Worm (Caenorhabditis elegans): ENCODE measurements around the gene F58A4.1.

The F58A4.1 gene

ce11 chrIII:9629855-9630254 is 31.6 kb downstream of the F58A4.1 start, which contains the start of gene rpac-19 (continued):
- TF ChIP-seq hmg-20 (GFP tag; IDR thresholded peaks at IDR 0.05), result no peak
- TF ChIP-seq C17E4.6 (GFP tag; IDR thresholded peaks at IDR 0.05), result peak; percentile 48; the same call in 1 of the 2 replicates
- peak; percentile 37 for TF ChIP-seq gei-17 (GFP tag; optimal IDR thresholded peaks at IDR 0.05)
- peak; percentile 38 for TF ChIP-seq F22D6.2 (tag; optimal IDR thresholded peaks at IDR 0.05)
- TF ChIP-seq xnd-1 (tag; optimal IDR thresholded peaks at IDR 0.05), result peak; percentile 58
- no peak for TF ChIP-seq B0261.1 (tag; optimal IDR thresholded peaks at IDR 0.05)
- no peak for TF ChIP-seq fkh-3 (tag; optimal IDR thresholded peaks at IDR 0.05)

DNA sequence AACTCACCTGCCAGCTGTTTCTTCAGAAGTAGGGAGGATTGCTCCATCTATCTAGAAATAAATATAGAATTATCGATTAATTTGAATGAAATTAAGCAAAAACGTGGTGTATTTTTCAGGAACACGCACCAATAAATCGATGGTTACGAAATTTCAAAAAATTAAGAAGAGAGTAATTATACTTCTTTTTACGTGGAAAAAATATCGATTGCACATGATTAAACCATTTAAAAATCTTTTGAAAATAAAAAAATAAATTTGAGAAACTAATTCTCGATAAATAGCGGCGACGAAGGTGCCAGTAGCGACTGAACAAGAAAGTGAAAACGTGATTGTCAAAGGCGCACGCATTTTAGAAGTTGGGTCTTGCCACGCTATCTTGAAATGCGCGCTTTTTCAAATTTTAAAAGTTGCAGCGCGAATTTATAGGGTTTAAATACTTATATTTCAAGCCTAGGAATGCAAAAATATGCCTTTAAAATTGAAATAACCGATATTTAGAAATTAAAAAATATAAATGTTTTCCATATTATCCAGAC is 32.9 kb downstream of the F58A4.1 start, which contains the start of gene ubc-7:
Gene ubc-7, minus strand, starts transcription at position 51 of the 539 bp plus-strand sequence.
- TF ChIP-seq snpc-3.4 (tag; optimal IDR thresholded peaks at IDR 0.05), result peak; percentile 71
- TF ChIP-seq lin-40 (tag; optimal IDR thresholded peaks at IDR 0.05), result peak; percentile 52
- TF ChIP-seq madf-8 (GFP tag; conservative IDR thresholded peaks at IDR 0.05), result peak; percentile 92
- TF ChIP-seq atf-7 (tag; optimal IDR thresholded peaks at IDR 0.05), result peak; percentile 23
- TF ChIP-seq hmg-20 (GFP tag; IDR thresholded peaks at IDR 0.05), result no peak
- TF ChIP-seq chd-7 (tag; optimal IDR thresholded peaks at IDR 0.05), result no peak
- peak; percentile 97 for TF ChIP-seq F33H1.4 (GFP tag; IDR thresholded peaks at IDR 0.05)
- no peak for TF ChIP-seq cebp-1 (GFP tag; IDR thresholded peaks at IDR 0.05)
- TF ChIP-seq cebp-1 (tag; optimal IDR thresholded peaks at IDR 0.05), result peak; percentile 71
- peak; percentile 68 for TF ChIP-seq F23B12.7 (tag; optimal IDR thresholded peaks at IDR 0.05; ENCODE audit: insufficient read depth)
- TF ChIP-seq let-526 (GFP tag; IDR thresholded peaks at IDR 0.05), result 0 out of 2 replicates have a peak, but pooled peaks have one; percentile 6
- TF ChIP-seq nfyb-1 (GFP tag; IDR thresholded peaks at IDR 0.05), result peak; percentile 43; the same call in 1 of the 2 replicates
- TF ChIP-seq B0019.2 (GFP tag; conservative IDR thresholded peaks at IDR 0.05), result 0 out of 2 replicates have a peak, but pooled peaks have one; percentile 3
- TF ChIP-seq F57A8.1 (GFP tag; optimal IDR thresholded peaks at IDR 0.05), result no peak
- TF ChIP-seq lin-54 (GFP tag; optimal IDR thresholded peaks at IDR 0.05), result peak; percentile 95
- peak; percentile 30; the same call in 1 of the 2 replicates for TF ChIP-seq madf-3 (GFP tag; IDR thresholded peaks at IDR 0.05)
- peak; percentile 42; the same call in 1 of the 2 replicates for TF ChIP-seq B0336.3 (GFP tag; IDR thresholded peaks at IDR 0.05)
- no peak for TF ChIP-seq fkh-3 (tag; optimal IDR thresholded peaks at IDR 0.05)
- peak; percentile 95 for TF ChIP-seq dpl-1 (GFP tag; optimal IDR thresholded peaks at IDR 0.05)
- TF ChIP-seq snpc-1.3 (tag; optimal IDR thresholded peaks at IDR 0.05; ENCODE audit: insufficient read depth), result peak; percentile 22
- peak; percentile 79 for TF ChIP-seq hsf-1 (GFP tag; IDR thresholded peaks at IDR 0.05)
- no peak for TF ChIP-seq hrde-1 (tag; optimal IDR thresholded peaks at IDR 0.05; ENCODE audit: borderline replicate concordance)
- TF ChIP-seq nfya-2 (GFP tag; IDR thresholded peaks at IDR 0.05), result no peak
- peak; percentile 69 for TF ChIP-seq lsl-1 (GFP tag; optimal IDR thresholded peaks at IDR 0.05)
- TF ChIP-seq efl-1 (GFP tag; optimal IDR thresholded peaks at IDR 0.05), result peak; percentile 96
- TF ChIP-seq him-1 (tag; optimal IDR thresholded peaks at IDR 0.05), result peak; percentile 24
- TF ChIP-seq athp-1 (tag; optimal IDR thresholded peaks at IDR 0.05), result no peak
- TF ChIP-seq ztf-18 (tag; optimal IDR thresholded peaks at IDR 0.05), result peak; percentile 48
- peak; percentile 22 for TF ChIP-seq nhr-80 (tag; optimal IDR thresholded peaks at IDR 0.05)
- TF ChIP-seq aptf-3 (GFP tag; IDR thresholded peaks at IDR 0.05), result no peak
- peak; percentile 77; the same call in 1 of the 2 replicates for TF ChIP-seq D2030.7 (GFP tag; IDR thresholded peaks at IDR 0.05)
- peak; percentile 83 for TF ChIP-seq ceh-91 (GFP tag; IDR thresholded peaks at IDR 0.05)
- TF ChIP-seq B0035.1 (tag; optimal IDR thresholded peaks at IDR 0.05), result no peak
- TF ChIP-seq bed-2 (GFP tag; IDR thresholded peaks at IDR 0.05), result no peak
- TF ChIP-seq madf-10 (tag; optimal IDR thresholded peaks at IDR 0.05), result no peak
- peak; percentile 96 for TF ChIP-seq madf-6 (GFP tag; IDR thresholded peaks at IDR 0.05)
- peak; percentile 76 for TF ChIP-seq ekl-4 (GFP tag; IDR thresholded peaks at IDR 0.05)
- no peak for TF ChIP-seq let-607 (tag; optimal IDR thresholded peaks at IDR 0.05)
- TF ChIP-seq hmg-1.2 (GFP tag; IDR thresholded peaks at IDR 0.05), result peak; percentile 48
- no peak for TF ChIP-seq ceh-79 (tag; optimal IDR thresholded peaks at IDR 0.05)
- TF ChIP-seq mcd-1 (GFP tag; IDR thresholded peaks at IDR 0.05), result peak; percentile 80

All from whole organism, young adult.